Worm (Caenorhabditis elegans) whole organism, L2 larva: ENCODE data around the gene K02A6.1.

Experiments used
- ama-1 ChIP-seq: fragments of 150-350 bp; optimal IDR thresholded peaks from 2 replicates; lab custom pipeline; 2018; ENCODE audit warnings: inconsistent platforms
- ceh-82 ChIP-seq: fragments of 150-350 bp; optimal IDR thresholded peaks from 2 replicates; lab custom pipeline; 2014; ENCODE audit warnings: missing biosample characterization, missing genetic modification characterization
- elt-1 ChIP-seq: fragments of 150-350 bp; optimal IDR thresholded peaks from 2 replicates; lab custom pipeline; 2014; ENCODE audit warnings: missing biosample characterization, missing genetic modification characterization
- lin-39 ChIP-seq: fragments of 150-350 bp; optimal IDR thresholded peaks from 2 replicates; lab custom pipeline; 2014; ENCODE audit warnings: missing biosample characterization, missing genetic modification reagents, missing genetic modification characterization
- nhr-25 ChIP-seq: fragments of 150-350 bp; sonication (generic microtip); optimal IDR thresholded peaks from 3 replicates; lab custom pipeline; 2014; ENCODE audit warnings: missing biosample characterization, missing genetic modification characterization
- nhr-77 ChIP-seq: fragments of 150-350 bp; optimal IDR thresholded peaks from 2 replicates; lab custom pipeline; 2014; ENCODE audit warnings: missing biosample characterization, missing genetic modification characterization
- skn-1 ChIP-seq: sonication (generic microtip); optimal IDR thresholded peaks from 2 replicates; lab custom pipeline; 2017; ENCODE audit warnings: missing biosample characterization, missing genetic modification characterization
- snpc-4 ChIP-seq: fragments of 150-350 bp; optimal IDR thresholded peaks from 2 replicates; lab custom pipeline; 2014; ENCODE audit warnings: missing biosample characterization, missing genetic modification characterization

DNA sequence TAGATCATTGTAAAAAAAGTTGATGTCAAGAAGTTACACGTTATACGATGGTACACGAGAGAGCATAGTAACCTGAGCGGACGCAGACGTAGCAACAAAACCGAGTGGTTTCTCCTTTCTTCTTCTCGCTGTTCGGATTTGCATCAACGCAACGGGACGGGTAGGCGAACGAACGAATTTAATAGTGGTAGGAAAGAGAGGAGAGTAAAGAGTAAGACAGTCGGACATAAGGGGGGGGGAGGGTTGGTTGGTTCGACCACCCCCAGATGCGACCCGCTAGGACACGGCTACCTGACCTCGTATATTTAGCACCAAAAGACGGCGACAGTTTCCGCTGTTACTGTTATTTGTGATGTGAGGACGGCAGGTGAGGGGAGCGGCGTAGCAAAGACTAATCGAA lies 18.3 kb upstream of the K02A6.1 start:
- TF ChIP-seq nhr-77 (tag; lab: Kevin White, UChicago): no peak
- no peak for TF ChIP-seq ama-1 (lab: Kevin White, UChicago)
- TF ChIP-seq nhr-25: peak; percentile 8
- TF ChIP-seq elt-1 (tag; lab: Kevin White, UChicago): no peak
- TF ChIP-seq skn-1 (tag; lab: Kevin White, UChicago): no peak
- TF ChIP-seq lin-39 (tag; lab: Kevin White, UChicago): no peak
- no peak for TF ChIP-seq snpc-4 (tag; lab: Kevin White, UChicago)
- no peak for TF ChIP-seq ceh-82
